Fruit fly (Drosophila melanogaster) whole organism, embryonic: Measurements from ENCODE around the gene GCS2alpha.

Source experiments
- Bgb ChIP-seq: fragments of 200-800 bp; sonication (Bioruptor generic); IDR thresholded peaks from 2 replicates; pipeline ENCODE4 v1.3.6; 2022; ENCODE audit warnings: missing biosample characterization, missing genetic modification characterization; ENCODE audit not compliant: partially characterized antibody
- CG11504 ChIP-seq: fragments of 200-800 bp; sonication (Bioruptor generic); optimal IDR thresholded peaks from 3 replicates; lab custom pipeline; 2019; ENCODE audit warnings: missing biosample characterization, mild to moderate bottlenecking, missing genetic modification characterization, moderate library complexity
- CG14965 ChIP-seq: fragments of 200-800 bp; sonication (Bioruptor generic); optimal IDR thresholded peaks from 2 replicates; lab custom pipeline; 2016; ENCODE audit warnings: missing biosample characterization, missing genetic modification characterization, borderline replicate concordance
- CG1529 ChIP-seq: fragments of 200-800 bp; sonication (Bioruptor generic); optimal IDR thresholded peaks from 3 replicates; lab custom pipeline; 2018; ENCODE audit warnings: missing biosample characterization, missing genetic modification characterization
- CG17385 ChIP-seq: fragments of 200-800 bp; sonication (Bioruptor generic); optimal IDR thresholded peaks from 3 replicates; lab custom pipeline; 2018; ENCODE audit warnings: missing biosample characterization, mild to moderate bottlenecking, missing genetic modification characterization
- CG30020 ChIP-seq: fragments of 200-800 bp; optimal IDR thresholded peaks from 2 replicates; lab custom pipeline; 2019; ENCODE audit warnings: missing biosample characterization, mild to moderate bottlenecking, missing genetic modification characterization, moderate library complexity
- CG4328 ChIP-seq: fragments of 200-800 bp; sonication (Bioruptor generic); optimal IDR thresholded peaks from 3 replicates; lab custom pipeline; 2017; ENCODE audit warnings: missing biosample characterization, missing genetic modification reagents, missing genetic modification characterization
- CG6683 ChIP-seq: fragments of 200-800 bp; sonication (Bioruptor generic); optimal IDR thresholded peaks from 2 replicates; lab custom pipeline; 2017; ENCODE audit warnings: missing biosample characterization, mild to moderate bottlenecking, missing genetic modification characterization, missing genetic modification reagents
- CG8290 ChIP-seq, 3 experiments: fragments of 200-800 bp; sonication (Bioruptor generic); optimal IDR thresholded peaks; 2 replicates each; lab custom pipeline; 2016 to 2019; ENCODE audit warnings: missing biosample characterization in 3 of 3, missing genetic modification characterization in 3 of 3, mild to moderate bottlenecking in 2 of 3, moderate library complexity in 1 of 3
- CHES-1-like ChIP-seq: fragments of 200-800 bp; sonication (Bioruptor generic); optimal IDR thresholded peaks from 2 replicates; lab custom pipeline; 2016; ENCODE audit warnings: missing biosample characterization, missing genetic modification characterization
- CTCF ChIP-seq: fragments of 200-800 bp; sonication (Bioruptor generic); optimal IDR thresholded peaks from 2 replicates; lab custom pipeline; 2017; ENCODE audit warnings: missing biosample characterization, mild to moderate bottlenecking, missing genetic modification characterization, moderate library complexity
- Hr39 ChIP-seq: fragments of >200 bp; optimal IDR thresholded peaks from 2 replicates; lab custom pipeline; 2017
- Pdp1 ChIP-seq, 2 experiments: fragments of 200-800 bp; sonication (Bioruptor generic); optimal IDR thresholded peaks; 3 replicates each; lab custom pipeline; 2016; ENCODE audit warnings: missing biosample characterization in 2 of 2, missing genetic modification characterization in 2 of 2, mild to moderate bottlenecking in 1 of 2, moderate library complexity in 1 of 2
- Ptx1 ChIP-seq: fragments of 200-800 bp; sonication (Bioruptor generic); IDR thresholded peaks from 2 replicates; pipeline ENCODE4 v1.3.6; 2022; ENCODE audit warnings: missing biosample characterization, missing genetic modification characterization
- danr ChIP-seq: fragments of 200-800 bp; sonication (Bioruptor generic); IDR thresholded peaks from 2 replicates; pipeline ENCODE4 v1.3.6; 2022; ENCODE audit warnings: missing biosample characterization, missing genetic modification characterization
- kay ChIP-seq: fragments of 200-800 bp; sonication (Bioruptor generic); optimal IDR thresholded peaks from 2 replicates; lab custom pipeline; 2016; ENCODE audit warnings: missing biosample characterization, missing genetic modification characterization
- nerfin-1 ChIP-seq: fragments of 200-800 bp; sonication (Bioruptor generic); optimal IDR thresholded peaks from 3 replicates; lab custom pipeline; 2019; ENCODE audit warnings: missing biosample characterization, mild to moderate bottlenecking, missing genetic modification characterization, moderate library complexity
- sens ChIP-seq: fragments of 200-800 bp; sonication (Bioruptor generic); peaks from one replicate; lab custom pipeline; 2016; ENCODE audit warnings: missing biosample characterization, missing genetic modification characterization
- shn ChIP-seq: fragments of 200-800 bp; sonication (Bioruptor generic); optimal IDR thresholded peaks from 3 replicates; lab custom pipeline; 2016; ENCODE audit warnings: missing biosample characterization, missing genetic modification characterization

Gene GCS2alpha

dm6 chrX:21588000-21588399, 17.1 kb downstream of the GCS2alpha start:
- no peak for TF ChIP-seq shn (GFP tag; lab: Kevin White, UChicago)
- TF ChIP-seq Hr39: peak; percentile 25
- TF ChIP-seq Ptx1 (GFP tag; lab: Robert Waterston, UW): no peak
- TF ChIP-seq, all 482 proteins: peak for 1

- no peak for TF ChIP-seq Pdp1 (GFP tag; optimal IDR thresholded peaks at IDR 0.05; lab: Kevin White, UChicago)
- peak; percentile 84 for TF ChIP-seq nerfin-1 (tag; lab: Kevin White, UChicago)
These were observed 37.3 kb downstream of the GCS2alpha start for dm6 chrX:21567793-21568192.

- peak; percentile 2 for TF ChIP-seq CG11504 (tag; lab: Kevin White, UChicago)
- peak; percentile 78 for TF ChIP-seq CTCF (GFP tag; lab: Kevin White, UChicago)
- TF ChIP-seq shn (GFP tag; lab: Kevin White, UChicago): no peak
- no peak for TF ChIP-seq CHES-1-like (GFP tag; lab: Kevin White, UChicago)
- no peak for TF ChIP-seq Bgb (GFP tag; lab: Robert Waterston, UW)
- no peak for TF ChIP-seq CG17385 (GFP tag; lab: Kevin White, UChicago)
- peak; percentile 58 for TF ChIP-seq CG14965 (GFP tag; lab: Kevin White, UChicago)
These were observed 39.5 kb downstream of the GCS2alpha start for dm6 chrX:21565539-21565938.

dm6 chrX:21562844-21563243, 42.2 kb downstream of the GCS2alpha start:
- TF ChIP-seq CG8290 (GFP tag; optimal IDR thresholded peaks at IDR 0.05; lab: Kevin White, UChicago) (no peak), CG8290 (tag; optimal IDR thresholded peaks at IDR 0.05; lab: Kevin White, UChicago) (no peak), sens (GFP tag; lab: Kevin White, UChicago) (peak; percentile 25), CG1529 (GFP tag; lab: Kevin White, UChicago) (no peak), CTCF (GFP tag; lab: Kevin White, UChicago) (peak; percentile 74), danr (GFP tag; lab: Robert Waterston, UW) (no peak), CG6683 (GFP tag; lab: Kevin White, UChicago) (no peak), CG4328 (GFP tag; lab: Kevin White, UChicago) (no peak), CG11504 (tag; lab: Kevin White, UChicago) (peak; percentile 77), kay (GFP tag; lab: Kevin White, UChicago) (no peak), CG30020 (tag; lab: Kevin White, UChicago) (no peak)
